Fruit fly (Drosophila melanogaster) whole organism, embryonic: ENCODE measurements around the gene CG4953.
A peak's percentile ranks its signal among the peaks of the same experiment; 100 is the strongest.

ENCODE experiments used
- Bdp1 ChIP-seq: fragments of 200-800 bp; sonication (Bioruptor generic); optimal IDR thresholded peaks from 3 replicates; lab custom pipeline; 2016; ENCODE audit warnings: missing biosample characterization, missing genetic modification characterization
- Blimp-1 ChIP-seq: fragments of 200-800 bp; sonication (Bioruptor generic); optimal IDR thresholded peaks from 3 replicates; lab custom pipeline; 2018; ENCODE audit warnings: missing biosample characterization, missing genetic modification characterization, mild to moderate bottlenecking, moderate library complexity, missing genetic modification reagents
- BtbVII ChIP-seq: fragments of 200-800 bp; sonication (Bioruptor generic); optimal IDR thresholded peaks from 3 replicates; lab custom pipeline; 2017; ENCODE audit warnings: missing biosample characterization, mild to moderate bottlenecking, missing genetic modification characterization
- CG11723 ChIP-seq: fragments of 200-800 bp; sonication (Bioruptor generic); optimal IDR thresholded peaks from 2 replicates; lab custom pipeline; 2017; ENCODE audit warnings: missing biosample characterization, mild to moderate bottlenecking, missing genetic modification characterization
- CG12391 ChIP-seq: fragments of 200-800 bp; sonication (Bioruptor generic); optimal IDR thresholded peaks from 3 replicates; lab custom pipeline; 2018; ENCODE audit warnings: missing biosample characterization, mild to moderate bottlenecking, missing genetic modification characterization, moderate library complexity
- CG13123 ChIP-seq: fragments of 200-800 bp; sonication (Bioruptor generic); optimal IDR thresholded peaks from 2 replicates; lab custom pipeline; 2016; ENCODE audit warnings: missing biosample characterization, missing genetic modification characterization
- CG13287 ChIP-seq: fragments of 200-800 bp; sonication (Bioruptor generic); IDR thresholded peaks from 2 replicates; pipeline ENCODE4 v1.3.6; 2022; ENCODE audit warnings: missing biosample characterization, missing genetic modification characterization; ENCODE audit not compliant: partially characterized antibody
- CG15011 ChIP-seq: fragments of 200-800 bp; sonication (Bioruptor generic); optimal IDR thresholded peaks from 3 replicates; lab custom pipeline; 2018; ENCODE audit warnings: missing biosample characterization, mild to moderate bottlenecking, missing genetic modification characterization
- CG17568 ChIP-seq: fragments of 200-800 bp; sonication (Bioruptor generic); optimal IDR thresholded peaks from 2 replicates; lab custom pipeline; 2018; ENCODE audit warnings: missing biosample characterization, mild to moderate bottlenecking, missing genetic modification characterization, moderate library complexity
- CG33213 ChIP-seq: fragments of 200-800 bp; sonication (Bioruptor generic); optimal IDR thresholded peaks from 3 replicates; lab custom pipeline; 2016; ENCODE audit warnings: missing biosample characterization, missing genetic modification characterization
- CG33557 ChIP-seq: fragments of 200-800 bp; sonication (Bioruptor generic); optimal IDR thresholded peaks from 2 replicates; lab custom pipeline; 2019; ENCODE audit warnings: missing biosample characterization, mild to moderate bottlenecking, missing genetic modification characterization, moderate library complexity
- CG4424 ChIP-seq: fragments of 200-800 bp; sonication (Bioruptor generic); optimal IDR thresholded peaks from 3 replicates; lab custom pipeline; 2016; ENCODE audit warnings: missing biosample characterization, missing genetic modification characterization
- CG4820 ChIP-seq: fragments of 200-800 bp; sonication (Bioruptor generic); optimal IDR thresholded peaks from 3 replicates; lab custom pipeline; 2016; ENCODE audit warnings: missing biosample characterization, missing genetic modification characterization
- CG7372 ChIP-seq: fragments of 200-800 bp; sonication (Bioruptor generic); IDR thresholded peaks from 2 replicates; pipeline ENCODE4 v1.3.6; 2022; ENCODE audit warnings: missing biosample characterization, missing genetic modification characterization
- CG7963 ChIP-seq: fragments of 200-800 bp; sonication (Bioruptor generic); IDR thresholded peaks from 3 replicates; pipeline ENCODE4 v1.3.6; 2022; ENCODE audit warnings: missing biosample characterization, missing genetic modification characterization; ENCODE audit not compliant: partially characterized antibody
- CG7987 ChIP-seq: fragments of 200-800 bp; sonication (Bioruptor generic); optimal IDR thresholded peaks from 2 replicates; lab custom pipeline; 2018; ENCODE audit warnings: missing biosample characterization, mild to moderate bottlenecking, missing genetic modification characterization, moderate library complexity
- Dfd ChIP-seq, 2 experiments: fragments of >200 bp; optimal IDR thresholded peaks; 2 replicates each; lab custom pipeline; 2017; ENCODE audit warnings: missing biosample characterization in 2 of 2, missing genetic modification characterization in 2 of 2
- Eip74EF ChIP-seq, 2 experiments: fragments of 200-800 bp in 1 of 2; fragments of >200 bp in 1 of 2; sonication (Bioruptor generic) in 1 of 2; optimal IDR thresholded peaks; 2 replicates each; lab custom pipeline; 2017 to 2019; ENCODE audit warnings: missing biosample characterization in 2 of 2, missing genetic modification characterization in 2 of 2, mild to moderate bottlenecking in 1 of 2, moderate library complexity in 1 of 2
- Fer2 ChIP-seq: fragments of 200-800 bp; sonication (Bioruptor generic); optimal IDR thresholded peaks from 2 replicates; lab custom pipeline; 2018; ENCODE audit warnings: missing biosample characterization, mild to moderate bottlenecking, missing genetic modification characterization, moderate library complexity
- Hr51 ChIP-seq, 2 experiments: fragments of 200-800 bp; sonication (Bioruptor generic); optimal IDR thresholded peaks; 2 replicates in 1 of 2; 3 replicates in 1 of 2; lab custom pipeline; 2016 to 2018; ENCODE audit warnings: missing biosample characterization in 2 of 2, missing genetic modification characterization in 2 of 2, mild to moderate bottlenecking in 1 of 2, moderate library complexity in 1 of 2
- Hsf ChIP-seq: fragments of 200-800 bp; sonication (Bioruptor generic); optimal IDR thresholded peaks from 3 replicates; lab custom pipeline; 2016; ENCODE audit warnings: missing biosample characterization, missing genetic modification characterization
- MBD-R2 ChIP-seq: fragments of 200-800 bp; sonication (Bioruptor generic); IDR thresholded peaks from 2 replicates; pipeline ENCODE4 v1.3.6; 2022; ENCODE audit warnings: missing biosample characterization, missing genetic modification characterization
- MTF-1 ChIP-seq: fragments of 200-800 bp; sonication (Bioruptor generic); optimal IDR thresholded peaks from 2 replicates; lab custom pipeline; 2018; ENCODE audit warnings: missing biosample characterization, mild to moderate bottlenecking, missing genetic modification characterization, borderline replicate concordance
- Max ChIP-seq: fragments of 200-800 bp; sonication (Bioruptor generic); optimal IDR thresholded peaks from 2 replicates; lab custom pipeline; 2016; ENCODE audit warnings: missing biosample characterization, mild to moderate bottlenecking, missing genetic modification characterization
- NfI ChIP-seq: fragments of 200-800 bp; sonication (Bioruptor generic); optimal IDR thresholded peaks from 3 replicates; lab custom pipeline; 2018; ENCODE audit warnings: missing biosample characterization, mild to moderate bottlenecking, missing genetic modification characterization, moderate library complexity
- Ravus ChIP-seq: fragments of 200-800 bp; sonication (Bioruptor generic); IDR thresholded peaks from 2 replicates; pipeline ENCODE4 v1.3.6; 2022; ENCODE audit warnings: missing biosample characterization, missing genetic modification characterization
- Six4 ChIP-seq: fragments of 200-800 bp; sonication (Bioruptor generic); optimal IDR thresholded peaks from 2 replicates; lab custom pipeline; 2016; ENCODE audit warnings: missing biosample characterization, missing genetic modification characterization
- Spps ChIP-seq: fragments of 200-800 bp; sonication (Bioruptor generic); optimal IDR thresholded peaks from 2 replicates; lab custom pipeline; 2018; ENCODE audit warnings: missing biosample characterization, mild to moderate bottlenecking, missing genetic modification characterization
- Taf1 ChIP-seq: fragments of 200-800 bp; sonication (Bioruptor generic); IDR thresholded peaks from 2 replicates; pipeline ENCODE4 v1.3.6; 2022; ENCODE audit warnings: missing biosample characterization, missing genetic modification characterization
- ab ChIP-seq: fragments of 200-800 bp; sonication (Bioruptor generic); optimal IDR thresholded peaks from 2 replicates; lab custom pipeline; 2016; ENCODE audit warnings: missing biosample characterization, missing genetic modification characterization
- bigmax ChIP-seq: fragments of 200-800 bp; sonication (Bioruptor generic); optimal IDR thresholded peaks from 2 replicates; lab custom pipeline; 2018; ENCODE audit warnings: missing biosample characterization, mild to moderate bottlenecking, missing genetic modification characterization
- bsh ChIP-seq, 2 experiments: fragments of 200-800 bp; sonication (Bioruptor generic); optimal IDR thresholded peaks; 2 replicates each; lab custom pipeline; 2017 to 2018; ENCODE audit warnings: mild to moderate bottlenecking in 2 of 2, missing biosample characterization in 2 of 2, missing genetic modification characterization in 2 of 2, moderate library complexity in 1 of 2
- disco-r ChIP-seq: fragments of 200-800 bp; sonication (Bioruptor generic); optimal IDR thresholded peaks from 2 replicates; lab custom pipeline; 2016; ENCODE audit warnings: missing biosample characterization, missing genetic modification characterization
- gcm2 ChIP-seq: fragments of 200-800 bp; sonication (Bioruptor generic); optimal IDR thresholded peaks from 2 replicates; lab custom pipeline; 2016; ENCODE audit warnings: missing biosample characterization, missing genetic modification characterization
- gsb ChIP-seq: fragments of 200-800 bp; sonication (Bioruptor generic); IDR thresholded peaks from 2 replicates; pipeline ENCODE4 v1.3.6; 2022; ENCODE audit warnings: missing biosample characterization, missing genetic modification characterization
- gsb-n ChIP-seq: fragments of 200-800 bp; sonication (Bioruptor generic); optimal IDR thresholded peaks from 3 replicates; lab custom pipeline; 2018; ENCODE audit warnings: missing biosample characterization, mild to moderate bottlenecking, missing genetic modification characterization
- mld ChIP-seq: fragments of 200-800 bp; sonication (Bioruptor generic); IDR thresholded peaks from 3 replicates; pipeline ENCODE4 v1.3.6; 2022; ENCODE audit warnings: missing biosample characterization, missing genetic modification characterization; ENCODE audit not compliant: partially characterized antibody
- nmo ChIP-seq: fragments of 200-800 bp; sonication (Bioruptor generic); optimal IDR thresholded peaks from 2 replicates; lab custom pipeline; 2018; ENCODE audit warnings: missing biosample characterization, mild to moderate bottlenecking, missing genetic modification characterization, moderate library complexity
- pfk ChIP-seq: fragments of 200-800 bp; sonication (Bioruptor generic); optimal IDR thresholded peaks from 2 replicates; lab custom pipeline; 2018; ENCODE audit warnings: missing biosample characterization, mild to moderate bottlenecking, missing genetic modification characterization, moderate library complexity
- phol ChIP-seq: fragments of 200-800 bp; sonication (Bioruptor generic); optimal IDR thresholded peaks from 3 replicates; lab custom pipeline; 2018; ENCODE audit warnings: missing biosample characterization, mild to moderate bottlenecking, missing genetic modification characterization, moderate library complexity
- schlank ChIP-seq: fragments of 200-800 bp; sonication (Bioruptor generic); optimal IDR thresholded peaks from 2 replicates; lab custom pipeline; 2018; ENCODE audit warnings: missing biosample characterization, mild to moderate bottlenecking, missing genetic modification characterization
- sens-2 ChIP-seq: fragments of 200-800 bp; sonication (Bioruptor generic); IDR thresholded peaks from 2 replicates; pipeline ENCODE4 v1.3.6; 2022; ENCODE audit warnings: missing biosample characterization, missing genetic modification characterization
- slp2 ChIP-seq: fragments of 200-800 bp; sonication (Bioruptor generic); optimal IDR thresholded peaks from 2 replicates; lab custom pipeline; 2016; ENCODE audit warnings: missing biosample characterization, missing genetic modification characterization
- sug ChIP-seq: fragments of 200-800 bp; optimal IDR thresholded peaks from 2 replicates; lab custom pipeline; 2019; ENCODE audit warnings: missing biosample characterization, mild to moderate bottlenecking, missing genetic modification characterization, moderate library complexity
- tio ChIP-seq: fragments of 200-800 bp; sonication (Bioruptor generic); optimal IDR thresholded peaks from 2 replicates; lab custom pipeline; 2017; ENCODE audit warnings: missing biosample characterization, missing genetic modification characterization, inconsistent platforms
- tll ChIP-seq, 2 experiments: fragments of 200-800 bp in 1 of 2; fragments of >200 bp in 1 of 2; sonication (Bioruptor generic) in 1 of 2; optimal IDR thresholded peaks; 2 replicates each; lab custom pipeline; 2017 to 2019; ENCODE audit warnings: missing biosample characterization in 2 of 2, missing genetic modification characterization in 2 of 2, mild to moderate bottlenecking in 1 of 2, moderate library complexity in 1 of 2
- unpg ChIP-seq: fragments of 200-800 bp; sonication (Bioruptor generic); optimal IDR thresholded peaks from 3 replicates; lab custom pipeline; 2018; ENCODE audit warnings: missing biosample characterization, mild to moderate bottlenecking, missing genetic modification characterization, moderate library complexity
- usp ChIP-seq: fragments of >200 bp; optimal IDR thresholded peaks from 2 replicates; lab custom pipeline; 2017; ENCODE audit warnings: missing biosample characterization, missing genetic modification characterization
- vnd ChIP-seq: fragments of 200-800 bp; sonication (Bioruptor generic); IDR thresholded peaks from 3 replicates; pipeline ENCODE4 v1.3.6; 2022; ENCODE audit warnings: missing biosample characterization, missing genetic modification characterization; ENCODE audit not compliant: partially characterized antibody
- zen ChIP-seq: fragments of 200-800 bp; sonication (Bioruptor generic); optimal IDR thresholded peaks from 3 replicates; lab custom pipeline; 2018; ENCODE audit warnings: missing biosample characterization, mild to moderate bottlenecking, missing genetic modification characterization, moderate library complexity

CG4953 gene

dm6 chr2L:10246785-10247190 lies 19.7 kb upstream of the CG4953 start, which contains the start of gene chico (continued):
- TF ChIP-seq Ravus (GFP tag; lab: Robert Waterston, UW) (no peak), zen (tag; lab: Kevin White, UChicago) (no peak), bsh (GFP tag; optimal IDR thresholded peaks at IDR 0.05; lab: Kevin White, UChicago) (no peak), unpg (GFP tag; lab: Kevin White, UChicago) (no peak), nmo (GFP tag; lab: Kevin White, UChicago) (peak; percentile 63), CG4424 (GFP tag; lab: Kevin White, UChicago) (peak; percentile 29), Taf1 (no peak), Hsf (GFP tag; lab: Kevin White, UChicago) (no peak), Blimp-1 (GFP tag; lab: Kevin White, UChicago) (no peak), CG11723 (GFP tag; lab: Kevin White, UChicago) (no peak), NfI (GFP tag; lab: Kevin White, UChicago) (no peak), CG7372 (no peak), phol (tag; lab: Kevin White, UChicago) (peak; percentile 43), mld (GFP tag; lab: Robert Waterston, UW) (no peak), ab (GFP tag; lab: Kevin White, UChicago) (no peak), CG17568 (no peak), CG33213 (GFP tag; lab: Kevin White, UChicago) (peak; percentile 48), tll (GFP tag; optimal IDR thresholded peaks at IDR 0.05; lab: Kevin White, UChicago) (no peak), CG13287 (GFP tag; lab: Robert Waterston, UW) (peak; percentile 60), CG7963 (peak; percentile 26; the same call in 2 of the 3 replicates), CG15011 (GFP tag; lab: Kevin White, UChicago) (no peak), usp (no peak), gsb (GFP tag; lab: Robert Waterston, UW) (no peak), sug (peak; percentile 50), tio (GFP tag; lab: Kevin White, UChicago) (no peak), Six4 (GFP tag; lab: Kevin White, UChicago) (no peak), Dfd (GFP tag; optimal IDR thresholded peaks at IDR 0.05; lab: Kevin White, UChicago) (no peak), CG4820 (GFP tag; lab: Kevin White, UChicago) (no peak), disco-r (GFP tag; lab: Kevin White, UChicago) (no peak), Spps (tag; lab: Kevin White, UChicago) (peak; percentile 0), Bdp1 (no peak), CG33557 (GFP tag; lab: Kevin White, UChicago) (no peak), gsb-n (tag; lab: Kevin White, UChicago) (no peak), CG13123 (no peak), sens-2 (GFP tag; lab: Robert Waterston, UW) (no peak), Fer2 (tag; lab: Kevin White, UChicago) (no peak), Eip74EF (GFP tag; optimal IDR thresholded peaks at IDR 0.05; lab: Kevin White, UChicago) (no peak), CG7987 (peak; percentile 29), BtbVII (GFP tag; lab: Kevin White, UChicago) (no peak), vnd (no peak), gcm2 (GFP tag; lab: Kevin White, UChicago) (no peak), Max (GFP tag; lab: Kevin White, UChicago) (peak; percentile 23), schlank (tag; lab: Kevin White, UChicago) (no peak), bigmax (GFP tag; lab: Kevin White, UChicago) (peak; percentile 13), CG12391 (tag; lab: Kevin White, UChicago) (no peak), Hr51 (GFP tag; optimal IDR thresholded peaks at IDR 0.05; lab: Kevin White, UChicago) (no peak), MBD-R2 (GFP tag; lab: Robert Waterston, UW) (peak; percentile 56), slp2 (GFP tag; lab: Kevin White, UChicago) (no peak), pfk (peak; percentile 68), MTF-1 (GFP tag; lab: Kevin White, UChicago) (no peak)
